Worm (Caenorhabditis elegans): ENCODE measurements around the gene lgc-45.

ce11 chrII:3515384-3516053, 41.8 kb upstream of the lgc-45 start, which contains the start of the genes Y49F6B.14 and clec-125:
- TF ChIP-seq unc-39 (tag; optimal IDR thresholded peaks at IDR 0.05) (no peak), mep-1 (tag; optimal IDR thresholded peaks at IDR 0.05) (no peak), nhr-76 (tag; optimal IDR thresholded peaks at IDR 0.05) (no peak), mls-2 (tag; optimal IDR thresholded peaks at IDR 0.05) (no peak), ham-2 (GFP tag; optimal IDR thresholded peaks at IDR 0.05) (no peak), ztf-11 (tag; optimal IDR thresholded peaks at IDR 0.05) (no peak), lsy-2 (tag; optimal IDR thresholded peaks at IDR 0.05) (no peak), tbx-8 (GFP tag; optimal IDR thresholded peaks at IDR 0.05) (no peak), elt-3 (tag; optimal IDR thresholded peaks at IDR 0.05) (no peak)

All from whole organism, mixed stage, embryonic.